Worm (Caenorhabditis elegans) whole organism, young adult: ENCODE data around the gene srx-48.
"Not testable (repeated sequence)": the region's sequence is repeated elsewhere in the genome, so short reads cannot be mapped to it uniquely, and the experiment has no call there.

Experiments
- B0261.1 ChIP-seq: sonication (generic microtip); optimal IDR thresholded peaks from 2 replicates; lab custom pipeline; 2016; ENCODE audit warnings: mild to moderate bottlenecking, missing genetic modification characterization, moderate library complexity, missing compliant biosample characterization
- D2030.7 ChIP-seq: fragments of 200-800 bp; sonication (Bioruptor generic); IDR thresholded peaks from 2 replicates; pipeline ENCODE4 v1.3.6; 2022; ENCODE audit warnings: missing genetic modification reagents, missing genetic modification characterization, missing compliant biosample characterization
- F10E7.11 ChIP-seq: sonication (generic microtip); optimal IDR thresholded peaks from 2 replicates; lab custom pipeline; 2017; ENCODE audit warnings: mild to moderate bottlenecking, missing genetic modification characterization, moderate library complexity, missing compliant biosample characterization
- Y53F4B.3 ChIP-seq: fragments of 200-800 bp; sonication (Bioruptor generic); IDR thresholded peaks from 2 replicates; pipeline ENCODE4 v1.3.6; 2022; ENCODE audit warnings: missing genetic modification reagents, missing genetic modification characterization, missing compliant biosample characterization
- ZK185.1 ChIP-seq: sonication (generic microtip); optimal IDR thresholded peaks from 2 replicates; lab custom pipeline; 2016; ENCODE audit warnings: mild to moderate bottlenecking, missing genetic modification characterization, missing compliant biosample characterization; ENCODE audit not compliant: poor library complexity, severe bottlenecking
- ama-1 ChIP-seq, 3 experiments: fragments of 150-350 bp in 1 of 3; sonication (generic microtip) in 2 of 3; optimal IDR thresholded peaks; 2 replicates each; lab custom pipeline; 2014 to 2018; ENCODE audit warnings: missing biosample characterization in 2 of 3, missing genetic modification characterization in 2 of 3, missing genetic modification reagents in 2 of 3
- ceh-58 ChIP-seq: fragments of 200-800 bp; sonication (Bioruptor generic); IDR thresholded peaks from 2 replicates; pipeline ENCODE4 v1.3.6; 2022; ENCODE audit warnings: missing genetic modification characterization, missing compliant biosample characterization
- dpff-1 ChIP-seq: sonication (generic microtip); optimal IDR thresholded peaks from 2 replicates; lab custom pipeline; 2017; ENCODE audit warnings: mild to moderate bottlenecking, missing genetic modification characterization, missing compliant biosample characterization
- ekl-4 ChIP-seq: fragments of 200-800 bp; sonication (Bioruptor generic); IDR thresholded peaks from 2 replicates; pipeline ENCODE4 v1.3.6; 2022; ENCODE audit warnings: missing genetic modification reagents, missing genetic modification characterization, missing compliant biosample characterization
- nfya-1 ChIP-seq: sonication (generic microtip); optimal IDR thresholded peaks from 2 replicates; lab custom pipeline; 2017; ENCODE audit warnings: antibody characterized with exemption, missing compliant biosample characterization, missing genetic modification characterization, borderline replicate concordance; ENCODE audit not compliant: insufficient read depth
- pha-4 ChIP-seq: fragments of 150-350 bp; sonication (generic microtip); optimal IDR thresholded peaks from 2 replicates; lab custom pipeline; 2014; ENCODE audit warnings: missing biosample characterization, missing genetic modification reagents, missing genetic modification characterization

ce11 chrV:15262336-15262735, 41.2 kb downstream of the srx-48 start, which contains the start of gene M01B2.10:
- TF ChIP-seq pha-4 (tag; lab: Kevin White, UChicago); ama-1 (optimal IDR thresholded peaks at IDR 0.05; lab: Kevin White, UChicago); ama-1 (GFP tag; optimal IDR thresholded peaks at IDR 0.05; lab: Kevin White, UChicago); Y53F4B.3 (GFP tag; lab: Robert Waterston, UW); ekl-4 (GFP tag; lab: Robert Waterston, UW); F10E7.11; B0261.1 (tag; lab: Kevin White, UChicago); ZK185.1 (tag; lab: Kevin White, UChicago); nfya-1 (tag; lab: Kevin White, UChicago); dpff-1 (tag; lab: Kevin White, UChicago); D2030.7 (GFP tag; lab: Robert Waterston, UW); ceh-58: not testable (repeated sequence)
